Fruit fly (Drosophila melanogaster) whole organism, embryonic: ENCODE measurements around the gene CG32188.

ENCODE experiments used
- ATbp ChIP-seq: fragments of 200-800 bp; sonication (Bioruptor generic); optimal IDR thresholded peaks from 2 replicates; lab custom pipeline; 2017; ENCODE audit warnings: missing biosample characterization, mild to moderate bottlenecking, missing genetic modification characterization, missing genetic modification reagents
- CG1024 ChIP-seq: fragments of 200-800 bp; sonication (Bioruptor generic); IDR thresholded peaks from 2 replicates; pipeline ENCODE4 v1.3.6; 2022; ENCODE audit warnings: missing biosample characterization, missing genetic modification characterization
- CG10543 ChIP-seq: fragments of 200-800 bp; sonication (Bioruptor generic); optimal IDR thresholded peaks from 3 replicates; lab custom pipeline; 2017; ENCODE audit warnings: missing biosample characterization, mild to moderate bottlenecking, missing genetic modification characterization, moderate library complexity
- CG11504 ChIP-seq: fragments of 200-800 bp; sonication (Bioruptor generic); optimal IDR thresholded peaks from 3 replicates; lab custom pipeline; 2019; ENCODE audit warnings: missing biosample characterization, mild to moderate bottlenecking, missing genetic modification characterization, moderate library complexity
- CG11723 ChIP-seq: fragments of 200-800 bp; sonication (Bioruptor generic); optimal IDR thresholded peaks from 2 replicates; lab custom pipeline; 2017; ENCODE audit warnings: missing biosample characterization, mild to moderate bottlenecking, missing genetic modification characterization
- CG12659 ChIP-seq: fragments of 200-800 bp; sonication (Bioruptor generic); optimal IDR thresholded peaks from 3 replicates; lab custom pipeline; 2017; ENCODE audit warnings: mild to moderate bottlenecking, missing biosample characterization, missing genetic modification reagents, missing genetic modification characterization
- CG13287 ChIP-seq: fragments of 200-800 bp; sonication (Bioruptor generic); IDR thresholded peaks from 2 replicates; pipeline ENCODE4 v1.3.6; 2022; ENCODE audit warnings: missing biosample characterization, missing genetic modification characterization; ENCODE audit not compliant: partially characterized antibody
- CG15601 ChIP-seq: fragments of 200-800 bp; sonication (Bioruptor generic); optimal IDR thresholded peaks from 3 replicates; lab custom pipeline; 2019; ENCODE audit warnings: missing biosample characterization, mild to moderate bottlenecking, missing genetic modification characterization, moderate library complexity
- CG16815 ChIP-seq: fragments of 200-800 bp; sonication (Bioruptor generic); optimal IDR thresholded peaks from 3 replicates; lab custom pipeline; 2017; ENCODE audit warnings: missing biosample characterization, mild to moderate bottlenecking, missing genetic modification characterization
- CG17385 ChIP-seq: fragments of 200-800 bp; sonication (Bioruptor generic); optimal IDR thresholded peaks from 3 replicates; lab custom pipeline; 2018; ENCODE audit warnings: missing biosample characterization, mild to moderate bottlenecking, missing genetic modification characterization
- CG3163 ChIP-seq: fragments of 200-800 bp; sonication (Bioruptor generic); optimal IDR thresholded peaks from 3 replicates; lab custom pipeline; 2016; ENCODE audit warnings: missing biosample characterization, missing genetic modification characterization
- CG3281 ChIP-seq: fragments of 200-800 bp; sonication (Bioruptor generic); optimal IDR thresholded peaks from 3 replicates; lab custom pipeline; 2017; ENCODE audit warnings: missing biosample characterization, mild to moderate bottlenecking, missing genetic modification characterization
- CG42726 ChIP-seq: fragments of 200-800 bp; sonication (Bioruptor generic); IDR thresholded peaks from 2 replicates; pipeline ENCODE4 v1.3.6; 2022; ENCODE audit warnings: missing biosample characterization, missing genetic modification characterization; ENCODE audit not compliant: partially characterized antibody
- CG4360 ChIP-seq: fragments of 200-800 bp; sonication (Bioruptor generic); IDR thresholded peaks from 2 replicates; pipeline ENCODE4 v1.3.6; 2022; ENCODE audit warnings: missing biosample characterization, missing genetic modification characterization
- CG6683 ChIP-seq: fragments of 200-800 bp; sonication (Bioruptor generic); optimal IDR thresholded peaks from 2 replicates; lab custom pipeline; 2017; ENCODE audit warnings: missing biosample characterization, mild to moderate bottlenecking, missing genetic modification characterization, missing genetic modification reagents
- CG7372 ChIP-seq: fragments of 200-800 bp; sonication (Bioruptor generic); IDR thresholded peaks from 2 replicates; pipeline ENCODE4 v1.3.6; 2022; ENCODE audit warnings: missing biosample characterization, missing genetic modification characterization
- CG7786 ChIP-seq: fragments of 200-800 bp; sonication (Bioruptor generic); optimal IDR thresholded peaks from 2 replicates; lab custom pipeline; 2016; ENCODE audit warnings: missing biosample characterization, missing genetic modification characterization
- CG8944 ChIP-seq: fragments of 200-800 bp; sonication (Bioruptor generic); optimal IDR thresholded peaks from 3 replicates; lab custom pipeline; 2016; ENCODE audit warnings: missing biosample characterization, missing genetic modification characterization
- CG9727 ChIP-seq: fragments of 200-800 bp; sonication (Bioruptor generic); optimal IDR thresholded peaks from 3 replicates; lab custom pipeline; 2017; ENCODE audit warnings: missing biosample characterization, mild to moderate bottlenecking, missing genetic modification characterization
- Fer3 ChIP-seq: fragments of 200-800 bp; sonication (Bioruptor generic); optimal IDR thresholded peaks from 2 replicates; lab custom pipeline; 2018; ENCODE audit warnings: missing biosample characterization, mild to moderate bottlenecking, missing genetic modification characterization, moderate library complexity
- Gsc ChIP-seq: fragments of 200-800 bp; sonication (Bioruptor generic); IDR thresholded peaks from 2 replicates; pipeline ENCODE4 v1.3.6; 2022; ENCODE audit warnings: missing biosample characterization, missing genetic modification characterization
- Hmr ChIP-seq: fragments of 200-800 bp; sonication (Bioruptor generic); optimal IDR thresholded peaks from 3 replicates; lab custom pipeline; 2017; ENCODE audit warnings: mild to moderate bottlenecking, missing biosample characterization, missing genetic modification reagents, missing genetic modification characterization
- Hr51 ChIP-seq, 2 experiments: fragments of 200-800 bp; sonication (Bioruptor generic); optimal IDR thresholded peaks; 2 replicates in 1 of 2; 3 replicates in 1 of 2; lab custom pipeline; 2016 to 2018; ENCODE audit warnings: missing biosample characterization in 2 of 2, missing genetic modification characterization in 2 of 2, mild to moderate bottlenecking in 1 of 2, moderate library complexity in 1 of 2
- Hsf ChIP-seq: fragments of 200-800 bp; sonication (Bioruptor generic); optimal IDR thresholded peaks from 3 replicates; lab custom pipeline; 2016; ENCODE audit warnings: missing biosample characterization, missing genetic modification characterization
- Lhr ChIP-seq: fragments of 200-800 bp; sonication (Bioruptor generic); optimal IDR thresholded peaks from 3 replicates; lab custom pipeline; 2017; ENCODE audit warnings: mild to moderate bottlenecking, missing biosample characterization, missing genetic modification reagents, missing genetic modification characterization
- Lpt ChIP-seq: fragments of >200 bp; optimal IDR thresholded peaks from 2 replicates; lab custom pipeline; 2018; ENCODE audit warnings: missing biosample characterization, missing genetic modification characterization
- MTF-1 ChIP-seq: fragments of 200-800 bp; sonication (Bioruptor generic); optimal IDR thresholded peaks from 2 replicates; lab custom pipeline; 2018; ENCODE audit warnings: missing biosample characterization, mild to moderate bottlenecking, missing genetic modification characterization, borderline replicate concordance
- Max ChIP-seq: fragments of 200-800 bp; sonication (Bioruptor generic); optimal IDR thresholded peaks from 2 replicates; lab custom pipeline; 2016; ENCODE audit warnings: missing biosample characterization, mild to moderate bottlenecking, missing genetic modification characterization
- NC2α ChIP-seq: fragments of 200-800 bp; sonication (Bioruptor generic); optimal IDR thresholded peaks from 2 replicates; lab custom pipeline; 2016; ENCODE audit warnings: missing biosample characterization, missing genetic modification characterization
- Nf-YC ChIP-seq: fragments of 200-800 bp; optimal IDR thresholded peaks from 3 replicates; lab custom pipeline; 2019; ENCODE audit warnings: missing biosample characterization, mild to moderate bottlenecking, missing genetic modification characterization, moderate library complexity
- Pdp1 ChIP-seq, 2 experiments: fragments of 200-800 bp; sonication (Bioruptor generic); optimal IDR thresholded peaks; 3 replicates each; lab custom pipeline; 2016; ENCODE audit warnings: missing biosample characterization in 2 of 2, missing genetic modification characterization in 2 of 2, mild to moderate bottlenecking in 1 of 2, moderate library complexity in 1 of 2
- Sin3A ChIP-seq: fragments of >200 bp; optimal IDR thresholded peaks from 2 replicates; lab custom pipeline; 2018
- Sry-δ ChIP-seq: fragments of 200-800 bp; sonication (Bioruptor generic); optimal IDR thresholded peaks from 2 replicates; lab custom pipeline; 2016; ENCODE audit warnings: missing biosample characterization, missing genetic modification characterization
- Taf1 ChIP-seq: fragments of 200-800 bp; sonication (Bioruptor generic); IDR thresholded peaks from 2 replicates; pipeline ENCODE4 v1.3.6; 2022; ENCODE audit warnings: missing biosample characterization, missing genetic modification characterization
- Xrp1 ChIP-seq: fragments of 200-800 bp; sonication (Bioruptor generic); IDR thresholded peaks from 2 replicates; pipeline ENCODE4 v1.3.6; 2022; ENCODE audit warnings: missing biosample characterization, missing genetic modification characterization
- al ChIP-seq: fragments of 200-800 bp; sonication (Bioruptor generic); IDR thresholded peaks from 2 replicates; pipeline ENCODE4 v1.3.6; 2022; ENCODE audit warnings: missing biosample characterization, missing genetic modification characterization
- ase ChIP-seq: fragments of 200-800 bp; sonication (Bioruptor generic); IDR thresholded peaks from 3 replicates; pipeline ENCODE4 v1.3.6; 2022; ENCODE audit warnings: missing biosample characterization, missing genetic modification characterization
- bcd ChIP-seq: fragments of 200-800 bp; sonication (Bioruptor generic); optimal IDR thresholded peaks from 2 replicates; lab custom pipeline; 2017; ENCODE audit warnings: missing biosample characterization, mild to moderate bottlenecking, missing genetic modification characterization
- bigmax ChIP-seq: fragments of 200-800 bp; sonication (Bioruptor generic); optimal IDR thresholded peaks from 2 replicates; lab custom pipeline; 2018; ENCODE audit warnings: missing biosample characterization, mild to moderate bottlenecking, missing genetic modification characterization
- cad ChIP-seq: fragments of >200 bp; optimal IDR thresholded peaks from 2 replicates; lab custom pipeline; 2017; ENCODE audit warnings: missing biosample characterization, missing genetic modification characterization
- chif ChIP-seq, 2 experiments: fragments of 200-800 bp; sonication (Bioruptor generic); optimal IDR thresholded peaks; 3 replicates each; lab custom pipeline; 2016; ENCODE audit warnings: missing biosample characterization in 2 of 2, missing genetic modification characterization in 2 of 2
- dm ChIP-seq: fragments of 200-800 bp; sonication (Bioruptor generic); optimal IDR thresholded peaks from 3 replicates; lab custom pipeline; 2016; ENCODE audit warnings: missing biosample characterization, missing genetic modification characterization
- dmrt99B ChIP-seq: fragments of 200-800 bp; sonication (Bioruptor generic); optimal IDR thresholded peaks from 2 replicates; lab custom pipeline; 2018; ENCODE audit warnings: missing biosample characterization, mild to moderate bottlenecking, missing genetic modification characterization, moderate library complexity
- eve ChIP-seq, 2 experiments: fragments of >200 bp; optimal IDR thresholded peaks; 2 replicates each; lab custom pipeline; 2017; ENCODE audit warnings: missing biosample characterization in 2 of 2, missing genetic modification characterization in 2 of 2
- fd102C ChIP-seq: fragments of 200-800 bp; sonication (Bioruptor generic); optimal IDR thresholded peaks from 2 replicates; lab custom pipeline; 2018; ENCODE audit warnings: missing biosample characterization, mild to moderate bottlenecking, missing genetic modification characterization, moderate library complexity
- kni ChIP-seq: fragments of 200-800 bp; sonication (Bioruptor generic); optimal IDR thresholded peaks from 3 replicates; lab custom pipeline; 2017; ENCODE audit warnings: mild to moderate bottlenecking, missing biosample characterization, missing genetic modification reagents, missing genetic modification characterization
- nerfin-2 ChIP-seq: fragments of 200-800 bp; sonication (Bioruptor generic); IDR thresholded peaks from 2 replicates; pipeline ENCODE4 v1.3.6; 2022; ENCODE audit warnings: missing biosample characterization, missing genetic modification characterization; ENCODE audit not compliant: partially characterized antibody
- sima ChIP-seq: fragments of 200-800 bp; sonication (Bioruptor generic); optimal IDR thresholded peaks from 2 replicates; lab custom pipeline; 2016; ENCODE audit warnings: missing biosample characterization, missing genetic modification characterization
- sisA ChIP-seq: fragments of 200-800 bp; sonication (Bioruptor generic); IDR thresholded peaks from 2 replicates; pipeline ENCODE4 v1.3.6; 2022; ENCODE audit warnings: missing biosample characterization, missing genetic modification characterization
- slou ChIP-seq: fragments of 200-800 bp; sonication (Bioruptor generic); optimal IDR thresholded peaks from 3 replicates; lab custom pipeline; 2016; ENCODE audit warnings: missing biosample characterization, missing genetic modification characterization
- tna ChIP-seq: fragments of 200-800 bp; sonication (Bioruptor generic); IDR thresholded peaks from 2 replicates; pipeline ENCODE4 v1.3.6; 2022; ENCODE audit warnings: missing biosample characterization, missing genetic modification characterization; ENCODE audit not compliant: partially characterized antibody

Gene CG32188

dm6 chr3L:17804511-17804910, 28.9 kb downstream of the CG32188 start, which contains the start of gene ais:
ais (minus strand) TSS chr3L:17804715.
- TF ChIP-seq dmrt99B (tag; lab: Kevin White, UChicago), result no peak
- no peak for TF ChIP-seq CG17385
- TF ChIP-seq Taf1 (GFP tag; lab: Robert Waterston, UW), result no peak
- no peak for TF ChIP-seq CG7786 (GFP tag; lab: Kevin White, UChicago)
- peak; percentile 20 for TF ChIP-seq Lhr (GFP tag; lab: Kevin White, UChicago)
- no peak for TF ChIP-seq CG11723
- no peak for TF ChIP-seq CG10543 (GFP tag; lab: Kevin White, UChicago)
- TF ChIP-seq chif (GFP tag; optimal IDR thresholded peaks at IDR 0.05; lab: Kevin White, UChicago), result no peak
- no peak for TF ChIP-seq Hsf (GFP tag; lab: Kevin White, UChicago)
- no peak for TF ChIP-seq al
- TF ChIP-seq nerfin-2 (GFP tag; lab: Robert Waterston, UW), result no peak
- TF ChIP-seq ase (GFP tag; lab: Robert Waterston, UW), result no peak
- TF ChIP-seq cad (GFP tag; lab: Kevin White, UChicago), result no peak
- TF ChIP-seq CG42726 (GFP tag; lab: Robert Waterston, UW), result no peak
- TF ChIP-seq CG1024, result no peak
- no peak for TF ChIP-seq Fer3 (tag; lab: Kevin White, UChicago)
- TF ChIP-seq bcd, result no peak
- no peak for TF ChIP-seq CG16815 (GFP tag; lab: Kevin White, UChicago)
- TF ChIP-seq bigmax (GFP tag; lab: Kevin White, UChicago), result no peak
- TF ChIP-seq CG8944 (GFP tag; lab: Kevin White, UChicago), result no peak
- no peak for TF ChIP-seq NC2α (GFP tag; lab: Kevin White, UChicago)
- no peak for TF ChIP-seq CG13287 (GFP tag; lab: Robert Waterston, UW)
- peak; percentile 11 for TF ChIP-seq Hmr
- TF ChIP-seq ATbp (GFP tag; lab: Kevin White, UChicago), result no peak
- no peak for TF ChIP-seq sisA
- TF ChIP-seq sima (GFP tag; lab: Kevin White, UChicago), result no peak
- TF ChIP-seq CG6683, result no peak
- TF ChIP-seq MTF-1, result no peak
- TF ChIP-seq CG4360 (GFP tag; lab: Robert Waterston, UW), result no peak
- peak; percentile 20 for TF ChIP-seq CG12659 (GFP tag; lab: Kevin White, UChicago)
- TF ChIP-seq Pdp1 (GFP tag; optimal IDR thresholded peaks at IDR 0.05; lab: Kevin White, UChicago), result peak in 1 of 2 experiments; percentile 21
- peak; percentile 62 for TF ChIP-seq Max
- TF ChIP-seq Lpt, result no peak
- no peak for TF ChIP-seq Sin3A
- no peak for TF ChIP-seq CG3281 (GFP tag; lab: Kevin White, UChicago)
- TF ChIP-seq Xrp1 (GFP tag; lab: Robert Waterston, UW), result no peak
- no peak for TF ChIP-seq CG3163 (GFP tag; lab: Kevin White, UChicago)
- no peak for TF ChIP-seq kni
- TF ChIP-seq eve (GFP tag; optimal IDR thresholded peaks at IDR 0.05; lab: Kevin White, UChicago), result no peak
- TF ChIP-seq slou (GFP tag; lab: Kevin White, UChicago), result no peak
- no peak for TF ChIP-seq fd102C (GFP tag; lab: Kevin White, UChicago)
- TF ChIP-seq dm (GFP tag; lab: Kevin White, UChicago), result peak; percentile 93
- no peak for TF ChIP-seq CG7372 (GFP tag; lab: Robert Waterston, UW)
- no peak for TF ChIP-seq CG11504 (tag; lab: Kevin White, UChicago)
- TF ChIP-seq Nf-YC (tag; lab: Kevin White, UChicago), result no peak
- no peak for TF ChIP-seq Hr51 (GFP tag; optimal IDR thresholded peaks at IDR 0.05; lab: Kevin White, UChicago)
- TF ChIP-seq Gsc (GFP tag; lab: Robert Waterston, UW), result no peak
- TF ChIP-seq CG9727 (GFP tag; lab: Kevin White, UChicago), result no peak
- no peak; the same call in 1 of the 2 replicates for TF ChIP-seq tna (GFP tag; lab: Robert Waterston, UW)
- TF ChIP-seq CG15601 (tag; lab: Kevin White, UChicago), result no peak
- no peak for TF ChIP-seq Sry-δ (GFP tag; lab: Kevin White, UChicago)
